Worm (Caenorhabditis elegans): ENCODE data around the gene prp-8.

Gene prp-8

ce11 chrIII:8217919-8218318 is 53.7 kb downstream of the prp-8 start, which contains the start of gene C30A5.16:
C30A5.16 (plus strand) TSS chrIII:8218219.
- no peak for TF ChIP-seq ceh-16 (tag; optimal IDR thresholded peaks at IDR 0.05)
- TF ChIP-seq ztf-11 (tag; optimal IDR thresholded peaks at IDR 0.05): no peak
- TF ChIP-seq fkh-10 (GFP tag; optimal IDR thresholded peaks at IDR 0.05): no peak
- no peak for TF ChIP-seq nhr-11 (tag; optimal IDR thresholded peaks at IDR 0.05)
- TF ChIP-seq ama-1 (optimal IDR thresholded peaks at IDR 0.05): no peak
- TF ChIP-seq nhr-28 (tag; optimal IDR thresholded peaks at IDR 0.05): no peak
- TF ChIP-seq ztf-4 (tag; optimal IDR thresholded peaks at IDR 0.05): no peak
- no peak for TF ChIP-seq ceh-82 (tag; optimal IDR thresholded peaks at IDR 0.05)
- TF ChIP-seq sea-2 (GFP tag; optimal IDR thresholded peaks at IDR 0.05): no peak
- TF ChIP-seq nhr-67 (tag; optimal IDR thresholded peaks at IDR 0.05): no peak
- no peak for TF ChIP-seq nfya-1 (tag; optimal IDR thresholded peaks at IDR 0.05; ENCODE audit: insufficient read depth)
- no peak for TF ChIP-seq eor-1 (tag; optimal IDR thresholded peaks at IDR 0.05)

- TF ChIP-seq ama-1 (optimal IDR thresholded peaks at IDR 0.05) (no peak), skn-1 (tag; optimal IDR thresholded peaks at IDR 0.05) (no peak), nhr-28 (tag; optimal IDR thresholded peaks at IDR 0.05) (no peak), snpc-4 (tag; optimal IDR thresholded peaks at IDR 0.05) (no peak), fkh-2 (tag; optimal IDR thresholded peaks at IDR 0.05) (no peak)
Observed at ce11 chrIII:8220081-8220480, 55.9 kb downstream of the prp-8 start.

Measured in whole organism, L3 larva.